Worm (Caenorhabditis elegans) whole organism, L1 larva: Measurements from ENCODE around the gene C56C10.9.

Source experiments
- C04F5.9 ChIP-seq: sonication (generic microtip); optimal IDR thresholded peaks from 2 replicates; lab custom pipeline; 2016; ENCODE audit warnings: missing genetic modification characterization, missing compliant biosample characterization
- C16A3.4 ChIP-seq: fragments of 150-350 bp; optimal IDR thresholded peaks from 2 replicates; lab custom pipeline; 2014; ENCODE audit warnings: missing biosample characterization, missing genetic modification characterization
- C34B4.2 ChIP-seq: sonication (generic microtip); optimal IDR thresholded peaks from 2 replicates; lab custom pipeline; 2017; ENCODE audit warnings: mild to moderate bottlenecking, missing genetic modification characterization, missing compliant biosample characterization
- F16B12.6 ChIP-seq: fragments of 150-350 bp; optimal IDR thresholded peaks from 2 replicates; lab custom pipeline; 2014; ENCODE audit warnings: missing biosample characterization, missing genetic modification characterization
- aha-1 ChIP-seq: fragments of 150-350 bp; optimal IDR thresholded peaks from 2 replicates; lab custom pipeline; 2014; ENCODE audit warnings: missing biosample characterization, missing genetic modification characterization
- alr-1 ChIP-seq: fragments of 200-800 bp; sonication (Bioruptor generic); optimal IDR thresholded peaks from 2 replicates; lab custom pipeline; 2018; ENCODE audit warnings: borderline replicate concordance, mild to moderate bottlenecking, missing genetic modification characterization, missing compliant biosample characterization
- aly-2 ChIP-seq: fragments of 150-350 bp; optimal IDR thresholded peaks from 2 replicates; lab custom pipeline; 2014; ENCODE audit warnings: missing biosample characterization, missing genetic modification characterization
- ceh-8 ChIP-seq: fragments of 200-800 bp; sonication (Bioruptor generic); optimal IDR thresholded peaks from 2 replicates; lab custom pipeline; 2018; ENCODE audit warnings: mild to moderate bottlenecking, missing genetic modification characterization, moderate library complexity, missing compliant biosample characterization
- dpl-1 ChIP-seq, 3 experiments: fragments of 150-350 bp in 2 of 3; sonication (generic microtip) in 1 of 3; optimal IDR thresholded peaks; 2 replicates each; lab custom pipeline; 2014 to 2017; ENCODE audit warnings: missing biosample characterization in 3 of 3, missing genetic modification characterization in 3 of 3, missing genetic modification reagents in 3 of 3
- dsc-1 ChIP-seq: sonication (generic microtip); optimal IDR thresholded peaks from 2 replicates; lab custom pipeline; 2016; ENCODE audit warnings: mild to moderate bottlenecking, missing genetic modification characterization, missing compliant biosample characterization
- efl-1 ChIP-seq, 4 experiments: fragments of 150-350 bp; optimal IDR thresholded peaks in 3 of 4; peaks in 1 of 4; 1 replicate in 1 of 4; 2 replicates in 3 of 4; lab custom pipeline; 2014; ENCODE audit warnings: missing biosample characterization in 2 of 4, missing genetic modification characterization in 2 of 4, missing genetic modification reagents in 2 of 4
- efl-3 ChIP-seq: fragments of 200-800 bp; sonication (Bioruptor generic); optimal IDR thresholded peaks from 2 replicates; lab custom pipeline; 2018; ENCODE audit warnings: mild to moderate bottlenecking, missing genetic modification characterization, missing compliant biosample characterization
- egl-27 ChIP-seq, 2 experiments: fragments of 150-350 bp in 1 of 2; sonication (generic microtip); optimal IDR thresholded peaks; 3 replicates each; lab custom pipeline; 2017 to 2018; ENCODE audit warnings: missing biosample characterization in 2 of 2, missing genetic modification characterization in 2 of 2, missing genetic modification reagents in 2 of 2
- ets-5 ChIP-seq: fragments of 200-800 bp; sonication (Bioruptor generic); IDR thresholded peaks from 2 replicates; pipeline ENCODE4 v1.3.6; 2022; ENCODE audit warnings: missing genetic modification characterization, missing compliant biosample characterization
- fkh-10 ChIP-seq: sonication (generic microtip); optimal IDR thresholded peaks from 2 replicates; lab custom pipeline; 2017; ENCODE audit warnings: missing biosample characterization, missing genetic modification reagents, missing genetic modification characterization
- fkh-4 ChIP-seq: sonication (generic microtip); optimal IDR thresholded peaks from 2 replicates; lab custom pipeline; 2016; ENCODE audit warnings: missing compliant biosample characterization, missing genetic modification characterization, borderline replicate concordance
- fkh-8 ChIP-seq: sonication (generic microtip); optimal IDR thresholded peaks from 2 replicates; lab custom pipeline; 2016; ENCODE audit warnings: mild to moderate bottlenecking, missing genetic modification characterization, missing compliant biosample characterization
- fos-1 ChIP-seq: fragments of 150-350 bp; optimal IDR thresholded peaks from 2 replicates; lab custom pipeline; 2014; ENCODE audit warnings: missing biosample characterization, missing genetic modification characterization
- grh-1 ChIP-seq: fragments of 200-800 bp; sonication (Bioruptor generic); IDR thresholded peaks from 2 replicates; pipeline ENCODE4 v1.3.6; 2022; ENCODE audit warnings: missing genetic modification reagents, missing genetic modification characterization, missing compliant biosample characterization
- jun-1 ChIP-seq: fragments of 150-350 bp; optimal IDR thresholded peaks from 2 replicates; lab custom pipeline; 2014; ENCODE audit warnings: missing biosample characterization, missing genetic modification reagents, missing genetic modification characterization
- lin-15B ChIP-seq: fragments of 150-350 bp; sonication (generic microtip); optimal IDR thresholded peaks from 3 replicates; lab custom pipeline; 2014; ENCODE audit warnings: missing biosample characterization, missing genetic modification characterization
- lin-39 ChIP-seq: fragments of 150-350 bp; optimal IDR thresholded peaks from 2 replicates; lab custom pipeline; 2014; ENCODE audit warnings: missing biosample characterization, missing genetic modification reagents, missing genetic modification characterization
- lir-3 ChIP-seq: sonication (generic microtip); optimal IDR thresholded peaks from 2 replicates; lab custom pipeline; 2016; ENCODE audit warnings: mild to moderate bottlenecking, missing genetic modification characterization, moderate library complexity, missing compliant biosample characterization; ENCODE audit not compliant: poor library complexity
- mdl-1 ChIP-seq, 2 experiments: fragments of 150-350 bp; optimal IDR thresholded peaks; 2 replicates each; lab custom pipeline; 2014 to 2017; ENCODE audit warnings: missing biosample characterization in 2 of 2, missing genetic modification characterization in 2 of 2, inconsistent platforms in 1 of 2
- mep-1 ChIP-seq: fragments of 150-350 bp; optimal IDR thresholded peaks from 2 replicates; lab custom pipeline; 2014; ENCODE audit warnings: missing biosample characterization, missing genetic modification characterization
- nhr-11 ChIP-seq: fragments of 150-350 bp; optimal IDR thresholded peaks from 2 replicates; lab custom pipeline; 2014; ENCODE audit warnings: missing biosample characterization, missing genetic modification characterization
- nhr-12 ChIP-seq: sonication (generic microtip); optimal IDR thresholded peaks from 2 replicates; lab custom pipeline; 2017; ENCODE audit warnings: missing biosample characterization, missing genetic modification characterization
- nhr-20 ChIP-seq: sonication (generic microtip); optimal IDR thresholded peaks from 2 replicates; lab custom pipeline; 2016; ENCODE audit warnings: mild to moderate bottlenecking, missing genetic modification characterization, missing compliant biosample characterization
- nhr-28 ChIP-seq: fragments of 150-350 bp; optimal IDR thresholded peaks from 2 replicates; lab custom pipeline; 2014; ENCODE audit warnings: missing biosample characterization, missing genetic modification characterization
- nhr-47 ChIP-seq: sonication (generic microtip); optimal IDR thresholded peaks from 2 replicates; lab custom pipeline; 2016; ENCODE audit warnings: mild to moderate bottlenecking, missing genetic modification characterization, moderate library complexity, missing compliant biosample characterization
- nhr-71 ChIP-seq: sonication (generic microtip); optimal IDR thresholded peaks from 2 replicates; lab custom pipeline; 2016; ENCODE audit warnings: mild to moderate bottlenecking, missing genetic modification characterization, moderate library complexity, missing compliant biosample characterization
- nhr-76 ChIP-seq: sonication (generic microtip); optimal IDR thresholded peaks from 2 replicates; lab custom pipeline; 2017; ENCODE audit warnings: missing biosample characterization, missing genetic modification characterization
- nhr-77 ChIP-seq: fragments of 150-350 bp; optimal IDR thresholded peaks from 2 replicates; lab custom pipeline; 2014; ENCODE audit warnings: missing biosample characterization, missing genetic modification characterization
- nhr-84 ChIP-seq: sonication (generic microtip); optimal IDR thresholded peaks from 2 replicates; lab custom pipeline; 2017; ENCODE audit warnings: missing biosample characterization, missing genetic modification characterization
- pax-3 ChIP-seq: fragments of 200-800 bp; sonication (Bioruptor generic); optimal IDR thresholded peaks from 2 replicates; lab custom pipeline; 2018; ENCODE audit warnings: mild to moderate bottlenecking, missing genetic modification characterization, moderate library complexity, missing compliant biosample characterization
- pqm-1 ChIP-seq: sonication (generic microtip); optimal IDR thresholded peaks from 3 replicates; lab custom pipeline; 2017; ENCODE audit warnings: missing biosample characterization, missing genetic modification characterization
- rnt-1 ChIP-seq: sonication (generic microtip); optimal IDR thresholded peaks from 2 replicates; lab custom pipeline; 2016; ENCODE audit warnings: mild to moderate bottlenecking, missing genetic modification characterization, moderate library complexity, missing compliant biosample characterization
- skn-1 ChIP-seq: fragments of 150-350 bp; optimal IDR thresholded peaks from 2 replicates; lab custom pipeline; 2014; ENCODE audit warnings: missing biosample characterization, missing genetic modification characterization
- sptf-1 ChIP-seq: fragments of 150-350 bp; optimal IDR thresholded peaks from 2 replicates; lab custom pipeline; 2014; ENCODE audit warnings: missing biosample characterization, missing genetic modification characterization
- sup-37 ChIP-seq: fragments of 200-800 bp; sonication (Bioruptor generic); optimal IDR thresholded peaks from 2 replicates; lab custom pipeline; 2018; ENCODE audit warnings: mild to moderate bottlenecking, missing genetic modification characterization, missing compliant biosample characterization
- tbx-2 ChIP-seq: sonication (generic microtip); optimal IDR thresholded peaks from 2 replicates; lab custom pipeline; 2016; ENCODE audit warnings: missing genetic modification characterization, missing compliant biosample characterization
- unc-130 ChIP-seq: fragments of 150-350 bp; optimal IDR thresholded peaks from 2 replicates; lab custom pipeline; 2017; ENCODE audit warnings: missing biosample characterization, missing genetic modification characterization, inconsistent platforms
- unc-30 ChIP-seq: sonication (generic microtip); optimal IDR thresholded peaks from 2 replicates; lab custom pipeline; 2017; ENCODE audit warnings: missing biosample characterization, missing genetic modification characterization
- unc-86 ChIP-seq: sonication (generic microtip); optimal IDR thresholded peaks from 2 replicates; lab custom pipeline; 2016; ENCODE audit warnings: missing genetic modification characterization, missing compliant biosample characterization
- unc-98 ChIP-seq: fragments of 200-800 bp; sonication (Bioruptor generic); IDR thresholded peaks from 2 replicates; pipeline ENCODE4 v1.3.6; 2022; ENCODE audit warnings: missing genetic modification characterization, missing compliant biosample characterization
- vab-15 ChIP-seq: sonication (generic microtip); optimal IDR thresholded peaks from 2 replicates; lab custom pipeline; 2017; ENCODE audit warnings: missing genotype, mild to moderate bottlenecking, missing genetic modification characterization, missing compliant biosample characterization
- xbp-1 ChIP-seq: sonication (generic microtip); optimal IDR thresholded peaks from 2 replicates; lab custom pipeline; 2016; ENCODE audit warnings: missing genetic modification characterization, missing compliant biosample characterization
- zag-1 ChIP-seq: fragments of 150-350 bp; optimal IDR thresholded peaks from 2 replicates; lab custom pipeline; 2014; ENCODE audit warnings: missing biosample characterization, missing genetic modification characterization
- ztf-11 ChIP-seq, 2 experiments: sonication (generic microtip); optimal IDR thresholded peaks; 2 replicates each; lab custom pipeline; 2016 to 2017; ENCODE audit warnings: missing genetic modification characterization in 2 of 2, missing biosample characterization in 1 of 2, missing compliant biosample characterization in 1 of 2
- ztf-4 ChIP-seq: fragments of 150-350 bp; optimal IDR thresholded peaks from 2 replicates; lab custom pipeline; 2014; ENCODE audit warnings: missing biosample characterization, missing genetic modification characterization

The C56C10.9 gene

ce11 chrII:6588605-6589292 is 3.4 kb downstream of the C56C10.9 start, which contains the start of gene icd-1 (continued):
- TF ChIP-seq ztf-4 (peak; percentile 97), nhr-77 (peak; percentile 94), nhr-47 (peak; percentile 97), fkh-10 (GFP tag; lab: Kevin White, UChicago) (peak; percentile 86), sup-37 (GFP tag; lab: Kevin White, UChicago) (peak; percentile 75), xbp-1 (tag; lab: Kevin White, UChicago) (peak; percentile 94), sptf-1 (tag; lab: Kevin White, UChicago) (no peak), fkh-8 (tag; lab: Kevin White, UChicago) (peak; percentile 96), dsc-1 (peak; percentile 94), nhr-76 (tag; lab: Kevin White, UChicago) (no peak), fkh-4 (tag; lab: Kevin White, UChicago) (peak; percentile 66), grh-1 (GFP tag; lab: Robert Waterston, UW) (peak; percentile 95), mdl-1 (tag; optimal IDR thresholded peaks at IDR 0.05; lab: Kevin White, UChicago) (peak; percentile 45 to 89), unc-86 (tag; lab: Kevin White, UChicago) (peak; percentile 95), lir-3 (tag; lab: Kevin White, UChicago) (peak; percentile 89), unc-98 (GFP tag; lab: Robert Waterston, UW) (peak; percentile 82), unc-30 (no peak), skn-1 (tag; lab: Kevin White, UChicago) (peak; percentile 80), efl-3 (GFP tag; lab: Kevin White, UChicago) (no peak), nhr-11 (tag; lab: Kevin White, UChicago) (peak; percentile 97), ets-5 (GFP tag; lab: Robert Waterston, UW) (no peak), ceh-8 (GFP tag; lab: Kevin White, UChicago) (peak; percentile 80), alr-1 (tag; lab: Kevin White, UChicago) (no peak), nhr-20 (peak; percentile 98), lin-39 (peak; percentile 94), C34B4.2 (tag; lab: Kevin White, UChicago) (no peak), nhr-28 (no peak), fos-1 (tag; lab: Kevin White, UChicago) (peak; percentile 95), lin-15B (peak; percentile 71), C16A3.4 (tag; lab: Kevin White, UChicago) (peak; percentile 92), vab-15 (tag; lab: Kevin White, UChicago) (no peak), nhr-12 (tag; lab: Kevin White, UChicago) (no peak), jun-1 (tag; lab: Kevin White, UChicago) (peak; percentile 94), mep-1 (tag; lab: Kevin White, UChicago) (peak; percentile 94), zag-1 (tag; lab: Kevin White, UChicago) (peak; percentile 73), F16B12.6 (peak; percentile 69), dpl-1 (GFP tag; optimal IDR thresholded peaks at IDR 0.05; lab: Kevin White, UChicago) (peak; percentile 76 to 81 (median 76)), tbx-2 (peak; percentile 97), pax-3 (tag; lab: Kevin White, UChicago) (peak; percentile 90), C04F5.9 (tag; lab: Kevin White, UChicago) (peak; percentile 70), nhr-71 (tag; lab: Kevin White, UChicago) (peak; percentile 99), unc-130 (peak; percentile 74), efl-1 (optimal IDR thresholded peaks at IDR 0.05; lab: Kevin White, UChicago) (peak; percentile 93 to 96), efl-1 (GFP tag; optimal IDR thresholded peaks at IDR 0.05 in 1 of 2; lab: Kevin White, UChicago) (peak; percentile 73 to 98), aha-1 (peak; percentile 85), rnt-1 (tag; lab: Kevin White, UChicago) (peak; percentile 92), egl-27 (tag; optimal IDR thresholded peaks at IDR 0.05; lab: Kevin White, UChicago) (peak in 1 of 2 experiments; percentile 82), nhr-84 (tag; lab: Kevin White, UChicago) (no peak), ztf-11 (tag; optimal IDR thresholded peaks at IDR 0.05; lab: Kevin White, UChicago) (peak in 1 of 2 experiments; percentile 85), aly-2 (tag; lab: Kevin White, UChicago) (peak; percentile 91), pqm-1 (tag; lab: Kevin White, UChicago) (no peak)
